Worm (Caenorhabditis elegans) whole organism, midembryonic: ENCODE measurements around the gene enu-3.5.

Experiments used
- T22C8.4 ChIP-seq: fragments of 200-800 bp; sonication (Bioruptor generic); IDR thresholded peaks from 2 replicates; pipeline ENCODE4 v1.3.6; 2022; ENCODE audit warnings: missing genetic modification characterization, missing compliant biosample characterization
- cog-1 ChIP-seq: sonication (generic microtip); optimal IDR thresholded peaks from 2 replicates; lab custom pipeline; 2016; ENCODE audit warnings: missing genetic modification characterization, missing compliant biosample characterization
- flt-1 ChIP-seq: fragments of 200-800 bp; sonication (Bioruptor generic); IDR thresholded peaks from 2 replicates; pipeline ENCODE4 v1.3.6; 2022; ENCODE audit warnings: missing genetic modification characterization, missing compliant biosample characterization
- klf-2 ChIP-seq: fragments of 200-800 bp; sonication (Bioruptor generic); conservative IDR thresholded peaks from 2 replicates; pipeline ENCODE4 v1.3.6; 2022; ENCODE audit warnings: missing genetic modification reagents, missing genetic modification characterization, missing compliant biosample characterization
- med-1 ChIP-seq: sonication (generic microtip); optimal IDR thresholded peaks from 2 replicates; lab custom pipeline; 2017; ENCODE audit warnings: missing genetic modification characterization, mild to moderate bottlenecking, missing compliant biosample characterization, antibody characterized with exemption, missing genetic modification reagents; ENCODE audit not compliant: insufficient read depth
- ref-1 ChIP-seq: fragments of 200-800 bp; sonication (Bioruptor generic); conservative IDR thresholded peaks from 2 replicates; pipeline ENCODE4 v1.3.6; 2022; ENCODE audit warnings: missing genetic modification reagents, missing genetic modification characterization, missing compliant biosample characterization
- tab-1 ChIP-seq: fragments of 200-800 bp; sonication (Bioruptor generic); IDR thresholded peaks from 2 replicates; pipeline ENCODE4 v1.3.6; 2022; ENCODE audit warnings: missing genetic modification characterization, missing compliant biosample characterization
- ztf-23 ChIP-seq: fragments of 200-800 bp; sonication (Bioruptor generic); IDR thresholded peaks from 2 replicates; pipeline ENCODE4 v1.3.6; 2022; ENCODE audit warnings: missing genetic modification reagents, missing genetic modification characterization, missing compliant biosample characterization
- ztf-29 ChIP-seq: fragments of 200-800 bp; sonication (Bioruptor generic); IDR thresholded peaks from 2 replicates; pipeline ENCODE4 v1.3.6; 2022; ENCODE audit warnings: missing genetic modification reagents, missing genetic modification characterization, missing compliant biosample characterization

The enu-3.5 gene

DNA sequence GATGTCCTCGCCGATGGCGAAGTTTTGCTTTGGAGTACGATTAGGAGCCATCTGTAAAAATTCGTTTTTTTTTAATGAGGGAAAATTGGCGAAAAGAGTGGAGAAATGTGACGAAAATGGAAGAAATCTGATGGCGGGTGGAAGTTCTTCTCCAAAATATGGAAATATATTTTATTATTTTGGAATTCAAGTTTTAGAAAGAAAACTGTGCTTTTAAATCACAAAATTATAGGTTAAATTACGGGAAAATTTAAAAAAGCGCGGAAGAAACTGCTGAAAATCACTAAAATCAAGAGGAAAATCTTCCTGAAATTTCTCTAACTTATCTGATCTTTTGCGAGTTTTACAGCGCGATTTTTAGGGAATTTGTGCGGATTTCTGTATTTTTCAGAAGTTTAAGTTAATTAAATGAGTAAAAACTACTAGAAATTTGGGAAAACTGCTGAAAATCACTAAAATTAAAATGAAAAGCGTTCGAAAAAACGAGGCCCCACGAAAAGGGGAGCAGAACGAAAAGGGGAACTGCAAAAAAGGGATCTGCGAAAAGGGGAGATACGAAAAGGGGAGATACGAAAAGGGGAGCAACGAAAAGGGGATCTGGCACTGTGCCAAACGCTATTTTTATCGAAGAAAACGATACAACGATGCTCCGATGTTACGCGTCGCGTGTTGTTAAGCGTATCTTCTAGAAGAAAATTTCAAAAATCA, at the start of gene enu-3.5, which contains the start of gene cec-7:
Gene enu-3.5, plus strand, starts transcription at position 670 of the 708 bp plus-strand sequence.
Gene cec-7, minus strand, starts transcription at position 51 of the 708 bp plus-strand sequence.
- TF ChIP-seq T22C8.4 (no peak), klf-2 (GFP tag; lab: Robert Waterston, UW) (peak; percentile 59; the same call in 1 of the 2 replicates), med-1 (GFP tag; lab: Kevin White, UChicago) (no peak), ztf-29 (GFP tag; lab: Robert Waterston, UW) (no peak), tab-1 (GFP tag; lab: Robert Waterston, UW) (no peak), flt-1 (GFP tag; lab: Robert Waterston, UW) (0 out of 2 replicates have a peak, but pooled peaks have one; percentile 9), ztf-23 (0 out of 2 replicates have a peak, but pooled peaks have one; percentile 36)

DNA sequence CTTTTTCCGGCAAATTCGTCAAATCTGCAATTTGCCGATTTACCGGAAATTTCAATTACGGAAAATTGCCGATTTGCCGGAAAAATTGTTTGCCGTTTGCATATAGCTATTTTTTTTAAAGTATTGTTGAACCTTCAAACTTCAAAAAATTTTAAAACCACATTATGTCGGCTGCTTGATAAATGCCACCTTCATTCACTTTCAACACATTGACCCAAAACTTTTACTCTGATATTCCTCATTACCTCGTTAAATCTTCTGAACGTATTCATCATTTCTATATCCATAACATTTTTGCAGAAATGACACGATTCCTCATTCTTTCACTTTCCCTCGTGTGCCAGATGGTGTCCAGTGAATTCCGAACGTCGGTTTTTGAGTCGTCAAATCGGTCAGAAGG, 48.9 kb upstream of the enu-3.5 start, which contains the start of gene Y37D8A.3:
Gene Y37D8A.3, plus strand, starts transcription at position 301 of the 400 bp plus-strand sequence.
- no peak for TF ChIP-seq cog-1
- TF ChIP-seq med-1 (GFP tag; lab: Kevin White, UChicago) = no peak
- TF ChIP-seq T22C8.4 = no peak
- no peak for TF ChIP-seq ztf-29 (GFP tag; lab: Robert Waterston, UW)
- no peak for TF ChIP-seq ref-1 (GFP tag; lab: Robert Waterston, UW)
- TF ChIP-seq klf-2 (GFP tag; lab: Robert Waterston, UW) = no peak
- no peak for TF ChIP-seq ztf-23
- TF ChIP-seq tab-1 (GFP tag; lab: Robert Waterston, UW) = no peak

DNA sequence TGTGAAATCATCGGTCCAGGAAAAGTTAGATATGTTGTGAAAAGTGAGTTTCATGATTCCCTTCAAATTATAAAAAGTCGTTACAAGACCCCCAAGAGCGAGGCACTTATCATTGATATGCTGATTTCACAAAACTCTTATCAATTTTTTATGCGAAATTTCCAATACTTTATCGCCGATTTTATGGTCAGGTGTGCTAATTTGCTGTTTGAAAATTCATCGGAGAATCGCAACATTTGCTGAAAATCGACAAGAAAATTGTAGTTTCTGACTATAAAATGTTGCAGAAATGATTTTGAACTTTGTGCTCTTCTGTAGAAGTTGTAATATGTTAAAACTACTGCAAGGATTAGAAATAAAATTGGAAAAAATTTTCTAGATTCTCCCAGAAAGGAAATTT, 46.3 kb upstream of the enu-3.5 start:
- no peak for TF ChIP-seq cog-1
- no peak for TF ChIP-seq T22C8.4
- no peak for TF ChIP-seq ref-1 (GFP tag; lab: Robert Waterston, UW)
- no peak for TF ChIP-seq ztf-23
- TF ChIP-seq tab-1 (GFP tag; lab: Robert Waterston, UW) = no peak
- no peak for TF ChIP-seq ztf-29 (GFP tag; lab: Robert Waterston, UW)
- no peak for TF ChIP-seq klf-2 (GFP tag; lab: Robert Waterston, UW)
- no peak for TF ChIP-seq flt-1 (GFP tag; lab: Robert Waterston, UW)
- no peak for TF ChIP-seq med-1 (GFP tag; lab: Kevin White, UChicago)

DNA sequence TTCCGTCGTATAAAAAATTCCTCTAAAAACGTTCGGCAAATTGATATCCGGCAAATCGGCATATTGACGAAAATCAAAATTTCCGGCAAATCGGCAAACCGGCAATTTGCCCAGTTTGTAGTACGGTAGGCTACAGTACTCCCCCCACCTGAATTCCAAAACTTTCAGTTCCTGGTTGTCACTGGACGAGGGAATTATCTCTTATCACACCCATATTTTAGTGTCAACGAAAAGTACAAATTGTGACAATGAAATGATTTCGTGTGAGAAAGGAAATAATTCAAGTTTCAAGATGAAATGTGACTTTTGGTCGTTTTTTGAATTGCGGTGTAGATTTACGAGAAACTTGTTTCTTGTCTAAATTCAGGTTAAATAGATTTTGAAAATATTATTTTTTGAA, 44.9 kb upstream of the enu-3.5 start:
- TF ChIP-seq tab-1 (GFP tag; lab: Robert Waterston, UW) = no peak
- TF ChIP-seq ztf-29 (GFP tag; lab: Robert Waterston, UW) = no peak
- TF ChIP-seq cog-1 = no peak
- no peak for TF ChIP-seq T22C8.4
- TF ChIP-seq ref-1 (GFP tag; lab: Robert Waterston, UW) = no peak
- TF ChIP-seq med-1 (GFP tag; lab: Kevin White, UChicago) = no peak
- TF ChIP-seq ztf-23 = no peak

DNA sequence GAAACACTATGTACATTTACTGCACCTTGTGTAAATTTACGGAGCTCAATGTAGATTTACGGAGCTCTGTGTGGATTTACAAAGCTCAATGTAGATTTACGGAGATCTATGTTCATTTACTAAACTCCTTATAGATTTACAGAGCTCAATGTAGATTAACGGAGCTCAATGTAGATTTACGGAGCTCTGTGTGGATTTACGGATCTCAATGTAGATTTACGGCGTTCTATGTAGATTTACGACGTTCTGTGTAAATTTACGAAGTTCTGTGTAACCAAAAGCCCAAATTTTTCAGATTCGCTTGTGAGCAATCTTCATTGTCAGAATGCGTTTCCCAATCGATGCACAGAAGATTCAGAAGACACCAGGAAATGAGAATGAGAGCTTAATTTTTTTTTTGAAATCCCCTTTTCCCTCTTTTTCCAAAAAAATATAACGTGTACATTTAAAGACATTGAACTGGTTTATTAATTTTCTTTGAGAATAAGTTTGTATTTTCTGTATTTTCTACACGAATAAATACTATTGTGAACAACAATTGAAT, 41.2 kb upstream of the enu-3.5 start:
- TF ChIP-seq med-1 (GFP tag; lab: Kevin White, UChicago) = no peak
- TF ChIP-seq T22C8.4 = no peak
- TF ChIP-seq flt-1 (GFP tag; lab: Robert Waterston, UW) = no peak
- TF ChIP-seq ztf-23 = no peak
- no peak for TF ChIP-seq klf-2 (GFP tag; lab: Robert Waterston, UW)
- TF ChIP-seq cog-1 = no peak
- TF ChIP-seq ref-1 (GFP tag; lab: Robert Waterston, UW) = no peak
- no peak for TF ChIP-seq tab-1 (GFP tag; lab: Robert Waterston, UW)
- no peak for TF ChIP-seq ztf-29 (GFP tag; lab: Robert Waterston, UW)

DNA sequence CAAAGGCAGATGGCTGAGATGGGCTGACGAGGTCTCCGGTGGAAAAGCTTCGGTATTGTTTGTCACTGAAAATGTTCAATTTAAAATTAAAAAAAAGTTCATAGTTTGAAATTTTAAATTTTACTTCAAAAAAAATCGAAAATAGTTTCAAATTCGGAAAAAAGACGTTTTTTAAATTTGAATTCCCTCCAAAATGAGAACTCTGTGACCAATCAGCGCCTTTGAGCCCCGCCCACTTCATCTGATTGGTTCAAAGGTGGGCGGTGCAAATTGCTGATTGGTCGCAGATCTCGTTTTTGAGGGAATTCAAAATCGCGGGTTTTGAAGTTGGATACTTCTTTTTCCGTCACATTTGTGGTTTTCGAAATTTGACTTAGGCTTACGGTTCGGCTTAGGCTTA, 39.7 kb upstream of the enu-3.5 start:
- TF ChIP-seq T22C8.4 (no peak), ref-1 (GFP tag; lab: Robert Waterston, UW) (no peak), ztf-29 (GFP tag; lab: Robert Waterston, UW) (no peak), klf-2 (GFP tag; lab: Robert Waterston, UW) (no peak), tab-1 (GFP tag; lab: Robert Waterston, UW) (no peak), ztf-23 (no peak), cog-1 (no peak)

DNA sequence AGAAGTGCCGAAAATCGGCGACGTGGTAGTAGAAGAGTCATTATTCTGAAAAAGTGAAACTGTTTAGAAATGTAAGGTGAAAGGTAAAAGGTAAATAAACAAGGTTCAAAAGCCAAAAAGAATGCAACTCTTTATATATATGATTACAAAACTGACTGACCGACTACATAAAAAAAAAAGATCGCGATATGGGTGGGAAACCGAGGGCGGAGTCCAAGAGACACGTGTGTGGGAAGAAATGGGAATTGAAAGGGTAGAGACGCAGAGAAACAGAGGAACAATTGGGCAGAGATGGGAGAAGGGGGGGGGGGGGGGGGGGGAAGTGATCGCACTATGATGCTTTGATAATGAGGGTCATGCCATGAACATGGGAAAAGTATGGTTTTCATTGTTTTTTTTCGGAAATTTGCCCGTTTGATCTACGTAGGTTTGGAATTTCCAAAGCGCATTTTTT, 39.1 kb upstream of the enu-3.5 start, which contains the start of gene Y37D8A.4:
Gene Y37D8A.4, minus strand, starts transcription at position 51 of the 454 bp plus-strand sequence.
- TF ChIP-seq tab-1 (GFP tag; lab: Robert Waterston, UW) = no peak
- no peak for TF ChIP-seq cog-1
- TF ChIP-seq ztf-23 = no peak
- TF ChIP-seq ztf-29 (GFP tag; lab: Robert Waterston, UW) = no peak
- TF ChIP-seq ref-1 (GFP tag; lab: Robert Waterston, UW) = no peak
- TF ChIP-seq med-1 (GFP tag; lab: Kevin White, UChicago) = no peak
- TF ChIP-seq klf-2 (GFP tag; lab: Robert Waterston, UW) = no peak
- TF ChIP-seq T22C8.4 = no peak
- TF ChIP-seq flt-1 (GFP tag; lab: Robert Waterston, UW) = no peak

DNA sequence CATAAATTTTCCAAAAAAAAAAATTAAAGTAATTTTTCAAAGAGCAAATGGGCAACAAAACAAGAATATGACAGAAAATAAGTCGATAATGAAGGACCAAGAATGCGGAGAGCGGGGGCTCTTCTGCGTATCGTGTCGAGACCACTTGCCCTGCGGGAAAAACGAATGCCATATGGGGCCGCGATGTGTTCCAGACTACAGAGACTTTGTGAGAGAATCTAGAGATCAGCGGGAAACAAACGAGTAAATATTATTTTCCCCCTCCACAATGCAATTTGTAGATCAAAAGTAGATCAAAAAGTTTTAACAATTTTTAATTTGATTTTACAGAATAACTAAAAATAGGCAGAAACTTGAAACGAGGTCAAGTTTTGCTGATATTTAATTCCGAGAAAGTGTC, 37.8 kb upstream of the enu-3.5 start:
- TF ChIP-seq ztf-23 (no peak), cog-1 (no peak), klf-2 (GFP tag; lab: Robert Waterston, UW) (no peak), ztf-29 (GFP tag; lab: Robert Waterston, UW) (no peak), ref-1 (GFP tag; lab: Robert Waterston, UW) (no peak), tab-1 (GFP tag; lab: Robert Waterston, UW) (no peak), med-1 (GFP tag; lab: Kevin White, UChicago) (no peak), T22C8.4 (no peak), flt-1 (GFP tag; lab: Robert Waterston, UW) (no peak)

DNA sequence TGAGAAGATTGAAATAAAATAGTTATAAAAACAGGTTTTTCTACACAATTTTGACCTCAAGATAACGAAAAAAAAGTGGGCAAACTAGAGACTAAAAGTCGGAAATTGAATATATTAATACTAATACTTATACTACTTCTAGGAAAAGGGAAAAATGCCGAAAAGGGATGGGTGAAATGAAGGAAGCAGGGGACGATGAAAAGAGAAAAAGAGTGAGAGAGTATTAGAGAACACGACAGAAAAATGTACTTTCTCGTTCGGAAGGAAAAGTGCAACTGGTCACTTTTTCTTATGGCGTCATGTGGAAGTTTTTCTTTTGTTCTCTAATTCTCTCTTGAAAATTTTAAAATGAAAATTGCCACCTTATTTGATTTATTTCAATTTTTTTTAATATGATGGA, 36.7 kb upstream of the enu-3.5 start:
- TF ChIP-seq ztf-29 (GFP tag; lab: Robert Waterston, UW) = no peak
- no peak for TF ChIP-seq ztf-23
- TF ChIP-seq cog-1 = no peak
- TF ChIP-seq T22C8.4 = no peak
- TF ChIP-seq flt-1 (GFP tag; lab: Robert Waterston, UW) = no peak
- TF ChIP-seq ref-1 (GFP tag; lab: Robert Waterston, UW) = no peak
- TF ChIP-seq med-1 (GFP tag; lab: Kevin White, UChicago) = no peak
- no peak for TF ChIP-seq tab-1 (GFP tag; lab: Robert Waterston, UW)
- no peak for TF ChIP-seq klf-2 (GFP tag; lab: Robert Waterston, UW)
